Fruit fly (Drosophila melanogaster) whole organism, prepupa: ENCODE results near the gene lectin-37Db.

Source experiments
- Blimp-1 ChIP-seq: fragments of 200-800 bp; sonication (Bioruptor generic); optimal IDR thresholded peaks from 3 replicates; lab custom pipeline; 2017; ENCODE audit warnings: missing biosample characterization, missing genetic modification characterization, mild to moderate bottlenecking, moderate library complexity, missing genetic modification reagents
- CG10631 ChIP-seq: fragments of 200-800 bp; sonication (Bioruptor generic); optimal IDR thresholded peaks from 2 replicates; lab custom pipeline; 2016; ENCODE audit warnings: missing biosample characterization, missing genetic modification characterization
- CG11762 ChIP-seq: fragments of 200-800 bp; sonication (Bioruptor generic); optimal IDR thresholded peaks from 3 replicates; lab custom pipeline; 2016; ENCODE audit warnings: missing biosample characterization, missing genetic modification characterization; ENCODE audit not compliant: insufficient read depth
- CG11902 ChIP-seq: fragments of 200-800 bp; sonication (Bioruptor generic); optimal IDR thresholded peaks from 3 replicates; lab custom pipeline; 2016; ENCODE audit warnings: missing biosample characterization, missing genetic modification characterization
- CG15336 ChIP-seq: fragments of 200-800 bp; sonication (Bioruptor generic); IDR thresholded peaks from 2 replicates; pipeline ENCODE4 v1.3.6; 2022; ENCODE audit warnings: missing biosample characterization, missing genetic modification characterization
- CG1621 ChIP-seq: fragments of 200-800 bp; sonication (Bioruptor generic); optimal IDR thresholded peaks from 3 replicates; lab custom pipeline; 2018; ENCODE audit warnings: missing biosample characterization, mild to moderate bottlenecking, missing genetic modification characterization
- CG3032 ChIP-seq: fragments of 200-800 bp; optimal IDR thresholded peaks from 2 replicates; lab custom pipeline; 2019; ENCODE audit warnings: missing biosample characterization, mild to moderate bottlenecking, missing genetic modification characterization, moderate library complexity
- CG3919 ChIP-seq: fragments of 200-800 bp; sonication (Bioruptor generic); optimal IDR thresholded peaks from 3 replicates; lab custom pipeline; 2016; ENCODE audit warnings: missing biosample characterization, missing genetic modification characterization
- CG4318 ChIP-seq: fragments of 200-800 bp; sonication (Bioruptor generic); optimal IDR thresholded peaks from 3 replicates; lab custom pipeline; 2017; ENCODE audit warnings: missing biosample characterization, mild to moderate bottlenecking, missing genetic modification characterization
- CG6163 ChIP-seq: fragments of 200-800 bp; sonication (Bioruptor generic); IDR thresholded peaks from 3 replicates; pipeline ENCODE4 v1.3.6; 2022; ENCODE audit warnings: missing biosample characterization, missing genetic modification characterization
- CG6276 ChIP-seq: fragments of 200-800 bp; sonication (Bioruptor generic); optimal IDR thresholded peaks from 2 replicates; lab custom pipeline; 2017; ENCODE audit warnings: missing biosample characterization, mild to moderate bottlenecking, missing genetic modification characterization
- CG6792 ChIP-seq: fragments of 200-800 bp; sonication (Bioruptor generic); optimal IDR thresholded peaks from 3 replicates; lab custom pipeline; 2016; ENCODE audit warnings: missing biosample characterization, missing genetic modification characterization
- CG6854 ChIP-seq: fragments of 200-800 bp; sonication (Bioruptor generic); optimal IDR thresholded peaks from 2 replicates; lab custom pipeline; 2017; ENCODE audit warnings: missing biosample characterization, mild to moderate bottlenecking, missing genetic modification characterization
- CG7368 ChIP-seq: fragments of 200-800 bp; sonication (Bioruptor generic); optimal IDR thresholded peaks from 3 replicates; lab custom pipeline; 2016; ENCODE audit warnings: missing biosample characterization, missing genetic modification characterization
- CG8119 ChIP-seq: fragments of 200-800 bp; sonication (Bioruptor generic); IDR thresholded peaks from 3 replicates; pipeline ENCODE4 v1.3.6; 2022; ENCODE audit warnings: missing biosample characterization, missing genetic modification characterization
- CG8632 ChIP-seq: fragments of 200-800 bp; sonication (Bioruptor generic); optimal IDR thresholded peaks from 3 replicates; lab custom pipeline; 2016; ENCODE audit warnings: missing biosample characterization, missing genetic modification characterization
- CG9139 ChIP-seq: fragments of 200-800 bp; sonication (Bioruptor generic); optimal IDR thresholded peaks from 3 replicates; lab custom pipeline; 2017; ENCODE audit warnings: missing biosample characterization, mild to moderate bottlenecking, missing genetic modification characterization
- Eip75B ChIP-seq: fragments of 200-800 bp; sonication (Bioruptor generic); optimal IDR thresholded peaks from 3 replicates; lab custom pipeline; 2016; ENCODE audit warnings: missing biosample characterization, missing genetic modification characterization
- Eip93F ChIP-seq: fragments of 200-800 bp; sonication (Bioruptor generic); optimal IDR thresholded peaks from 2 replicates; lab custom pipeline; 2016; ENCODE audit warnings: missing biosample characterization, mild to moderate bottlenecking, missing genetic modification characterization
- Ets21C ChIP-seq: fragments of 200-800 bp; sonication (Bioruptor generic); optimal IDR thresholded peaks from 3 replicates; lab custom pipeline; 2016; ENCODE audit warnings: missing biosample characterization, missing genetic modification characterization
- Hr39 ChIP-seq: fragments of 200-800 bp; sonication (Bioruptor generic); optimal IDR thresholded peaks from 2 replicates; lab custom pipeline; 2016; ENCODE audit warnings: missing biosample characterization, missing genetic modification characterization
- Hr4 ChIP-seq: fragments of 200-800 bp; sonication (Bioruptor generic); optimal IDR thresholded peaks from 3 replicates; lab custom pipeline; 2016; ENCODE audit warnings: missing biosample characterization, missing genetic modification characterization
- Met ChIP-seq: fragments of 200-800 bp; sonication (Bioruptor generic); optimal IDR thresholded peaks from 3 replicates; lab custom pipeline; 2016; ENCODE audit warnings: missing biosample characterization, missing genetic modification characterization
- OdsH ChIP-seq: fragments of 200-800 bp; sonication (Bioruptor generic); optimal IDR thresholded peaks from 3 replicates; lab custom pipeline; 2016; ENCODE audit warnings: missing biosample characterization, missing genetic modification characterization
- Smox ChIP-seq: fragments of 200-800 bp; sonication (Bioruptor generic); optimal IDR thresholded peaks from 3 replicates; lab custom pipeline; 2016; ENCODE audit warnings: missing biosample characterization, missing genetic modification characterization
- Sox102F ChIP-seq: fragments of 200-800 bp; sonication (Bioruptor generic); optimal IDR thresholded peaks from 2 replicates; lab custom pipeline; 2016; ENCODE audit warnings: missing biosample characterization, mild to moderate bottlenecking, missing genetic modification characterization
- Sox14 ChIP-seq: fragments of 200-800 bp; sonication (Bioruptor generic); optimal IDR thresholded peaks from 3 replicates; lab custom pipeline; 2016; ENCODE audit warnings: missing biosample characterization, missing genetic modification characterization
- achi ChIP-seq: fragments of 200-800 bp; sonication (Bioruptor generic); optimal IDR thresholded peaks from 3 replicates; lab custom pipeline; 2016; ENCODE audit warnings: missing biosample characterization, missing genetic modification characterization
- acj6 ChIP-seq: fragments of 200-800 bp; sonication (Bioruptor generic); optimal IDR thresholded peaks from 3 replicates; lab custom pipeline; 2016; ENCODE audit warnings: missing biosample characterization, missing genetic modification characterization
- dac ChIP-seq: fragments of 200-800 bp; sonication (Bioruptor generic); optimal IDR thresholded peaks from 2 replicates; lab custom pipeline; 2017; ENCODE audit warnings: missing biosample characterization, mild to moderate bottlenecking, missing genetic modification characterization
- dsx ChIP-seq: fragments of 200-800 bp; optimal IDR thresholded peaks from 3 replicates; lab custom pipeline; 2019; ENCODE audit warnings: missing biosample characterization, mild to moderate bottlenecking, missing genetic modification characterization, moderate library complexity; ENCODE audit not compliant: poor library complexity, severe bottlenecking
- eg ChIP-seq: fragments of 200-800 bp; sonication (Bioruptor generic); IDR thresholded peaks from 3 replicates; pipeline ENCODE4 v1.3.6; 2022; ENCODE audit warnings: missing biosample characterization, missing genetic modification characterization
- esn ChIP-seq: fragments of 200-800 bp; sonication (Bioruptor generic); optimal IDR thresholded peaks from 2 replicates; lab custom pipeline; 2016; ENCODE audit warnings: missing biosample characterization, mild to moderate bottlenecking, missing genetic modification characterization, moderate library complexity
- fd85E ChIP-seq: fragments of 200-800 bp; sonication (Bioruptor generic); optimal IDR thresholded peaks from 3 replicates; lab custom pipeline; 2016; ENCODE audit warnings: missing biosample characterization, missing genetic modification characterization
- fkh ChIP-seq: fragments of 200-800 bp; sonication (Bioruptor generic); optimal IDR thresholded peaks from 3 replicates; lab custom pipeline; 2017; ENCODE audit warnings: missing biosample characterization, mild to moderate bottlenecking, missing genetic modification characterization, moderate library complexity
- net ChIP-seq: fragments of 200-800 bp; sonication (Bioruptor generic); optimal IDR thresholded peaks from 3 replicates; lab custom pipeline; 2016; ENCODE audit warnings: missing biosample characterization, missing genetic modification characterization
- pdm3 ChIP-seq: fragments of 200-800 bp; sonication (Bioruptor generic); optimal IDR thresholded peaks from 3 replicates; lab custom pipeline; 2016; ENCODE audit warnings: missing biosample characterization, missing genetic modification characterization
- spab ChIP-seq: fragments of 200-800 bp; sonication (Bioruptor generic); optimal IDR thresholded peaks from 2 replicates; lab custom pipeline; 2017; ENCODE audit warnings: missing biosample characterization, mild to moderate bottlenecking, missing genetic modification characterization, missing genetic modification reagents
- ss ChIP-seq, 2 experiments: fragments of 200-800 bp; sonication (Bioruptor generic); optimal IDR thresholded peaks; 2 replicates in 1 of 2; 3 replicates in 1 of 2; lab custom pipeline; 2017 to 2018; ENCODE audit warnings: mild to moderate bottlenecking in 2 of 2, missing biosample characterization in 2 of 2, missing genetic modification characterization in 2 of 2, moderate library complexity in 1 of 2
- svp ChIP-seq: fragments of 200-800 bp; sonication (Bioruptor generic); peaks from one replicate; lab custom pipeline; 2016; ENCODE audit warnings: missing biosample characterization, missing genetic modification characterization

Gene lectin-37Db

dm6 chr2L:19454070-19454751 is 35.3 kb downstream of the lectin-37Db start, which contains the start of gene CG10026 (continued):
- TF ChIP-seq CG9139 (peak; percentile 13), CG11902 (GFP tag; lab: Kevin White, UChicago) (no peak), CG6163 (GFP tag; lab: Robert Waterston, UW) (no peak), acj6 (peak; percentile 64), CG6276 (peak; percentile 20), Hr4 (GFP tag; lab: Kevin White, UChicago) (peak; percentile 40), esn (GFP tag; lab: Kevin White, UChicago) (peak; percentile 61), OdsH (GFP tag; lab: Kevin White, UChicago) (peak; percentile 53), Hr39 (GFP tag; lab: Kevin White, UChicago) (peak; percentile 27), eg (GFP tag; lab: Robert Waterston, UW) (no peak), CG3032 (tag; lab: Kevin White, UChicago) (peak; percentile 67), CG15336 (GFP tag; lab: Robert Waterston, UW) (no peak), CG11762 (GFP tag; lab: Kevin White, UChicago) (peak; percentile 4), fd85E (GFP tag; lab: Kevin White, UChicago) (no peak), CG10631 (peak; percentile 44), CG4318 (GFP tag; lab: Kevin White, UChicago) (no peak), CG7368 (GFP tag; lab: Kevin White, UChicago) (no peak), pdm3 (GFP tag; lab: Kevin White, UChicago) (peak; percentile 58), CG1621 (no peak), CG8632 (GFP tag; lab: Kevin White, UChicago) (peak; percentile 45), Ets21C (GFP tag; lab: Kevin White, UChicago) (peak; percentile 32), dac (no peak), Met (GFP tag; lab: Kevin White, UChicago) (peak; percentile 30), CG6854 (no peak), Sox14 (GFP tag; lab: Kevin White, UChicago) (peak; percentile 60), Sox102F (GFP tag; lab: Kevin White, UChicago) (peak; percentile 52), Eip75B (GFP tag; lab: Kevin White, UChicago) (peak; percentile 23), CG8119 (peak; percentile 45; the same call in 2 of the 3 replicates), Smox (GFP tag; lab: Kevin White, UChicago) (peak; percentile 57), ss (GFP tag; optimal IDR thresholded peaks at IDR 0.05; lab: Kevin White, UChicago) (peak; percentile 25 to 64), CG3919 (peak; percentile 38), achi (GFP tag; lab: Kevin White, UChicago) (peak; percentile 72), CG6792 (GFP tag; lab: Kevin White, UChicago) (no peak), spab (GFP tag; lab: Kevin White, UChicago) (peak; percentile 51), Eip93F (GFP tag; lab: Kevin White, UChicago) (no peak)
- TF ChIP-seq, all 60 proteins: peak for 38

- TF ChIP-seq fkh (GFP tag; lab: Kevin White, UChicago) (no peak), Sox102F (GFP tag; lab: Kevin White, UChicago) (no peak), Smox (GFP tag; lab: Kevin White, UChicago) (no peak), CG8119 (0 out of 3 replicates have a peak, but pooled peaks have one; percentile 20), svp (peak; percentile 96), Blimp-1 (GFP tag; lab: Kevin White, UChicago) (no peak)
Observed at dm6 chr2L:19455209-19455608, 36.3 kb downstream of the lectin-37Db start.

- TF ChIP-seq net (GFP tag; lab: Kevin White, UChicago) (no peak), spab (GFP tag; lab: Kevin White, UChicago) (no peak), dsx (GFP tag; lab: Kevin White, UChicago) (peak; percentile 4), Hr39 (GFP tag; lab: Kevin White, UChicago) (no peak)
- TF ChIP-seq, all 60 proteins: peak for 1
Observed at dm6 chr2L:19455723-19456122, 36.8 kb downstream of the lectin-37Db start.
